Worm (Caenorhabditis elegans) whole organism, L4/young adult: ENCODE data around the gene F26G1.15.
"Not testable (repeated sequence)": the region's sequence is repeated elsewhere in the genome, so short reads cannot be mapped to it uniquely, and the experiment has no call there.

Experiments used
- W03F9.2 ChIP-seq: fragments of 150-350 bp; optimal IDR thresholded peaks from 2 replicates; lab custom pipeline; 2014; ENCODE audit warnings: missing biosample characterization, missing genetic modification characterization
- dao-5 ChIP-seq: sonication (generic microtip); optimal IDR thresholded peaks from 2 replicates; lab custom pipeline; 2016; ENCODE audit warnings: missing genotype, missing genetic modification characterization, moderate library complexity, missing compliant biosample characterization
- him-1 ChIP-seq: sonication (generic microtip); optimal IDR thresholded peaks from 2 replicates; lab custom pipeline; 2016; ENCODE audit warnings: missing genotype, missing genetic modification reagents, missing genetic modification characterization, missing compliant biosample characterization

Gene F26G1.15

DNA sequence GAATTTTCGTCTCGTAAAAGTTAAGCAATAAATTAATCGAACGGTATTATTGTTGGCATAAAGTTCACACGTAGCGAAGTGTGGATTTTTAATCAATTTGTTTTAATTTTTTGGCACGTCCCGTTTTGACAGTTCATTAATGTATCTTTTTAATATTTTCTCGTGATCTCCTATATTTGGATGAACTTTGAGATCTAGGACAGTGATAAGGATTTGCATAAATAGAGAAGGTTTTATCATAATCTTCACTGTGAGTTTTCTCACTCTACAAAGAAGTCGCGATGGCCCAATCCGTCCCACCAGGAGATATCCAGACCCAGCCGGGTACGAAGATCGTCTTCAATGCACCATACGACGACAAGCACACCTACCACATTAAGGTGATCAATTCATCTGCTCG is 35.0 kb downstream of the F26G1.15 start, which contains the start of the genes C33F10.8 and msp-40:
C33F10.8 (minus strand) TSS at position 101 of the 400 bp plus-strand sequence.
msp-40 (plus strand) TSS at position 282 of the 400 bp plus-strand sequence.
- not testable (repeated sequence) for TF ChIP-seq W03F9.2 (tag; lab: Kevin White, UChicago); dao-5 (tag; lab: Kevin White, UChicago); him-1

DNA sequence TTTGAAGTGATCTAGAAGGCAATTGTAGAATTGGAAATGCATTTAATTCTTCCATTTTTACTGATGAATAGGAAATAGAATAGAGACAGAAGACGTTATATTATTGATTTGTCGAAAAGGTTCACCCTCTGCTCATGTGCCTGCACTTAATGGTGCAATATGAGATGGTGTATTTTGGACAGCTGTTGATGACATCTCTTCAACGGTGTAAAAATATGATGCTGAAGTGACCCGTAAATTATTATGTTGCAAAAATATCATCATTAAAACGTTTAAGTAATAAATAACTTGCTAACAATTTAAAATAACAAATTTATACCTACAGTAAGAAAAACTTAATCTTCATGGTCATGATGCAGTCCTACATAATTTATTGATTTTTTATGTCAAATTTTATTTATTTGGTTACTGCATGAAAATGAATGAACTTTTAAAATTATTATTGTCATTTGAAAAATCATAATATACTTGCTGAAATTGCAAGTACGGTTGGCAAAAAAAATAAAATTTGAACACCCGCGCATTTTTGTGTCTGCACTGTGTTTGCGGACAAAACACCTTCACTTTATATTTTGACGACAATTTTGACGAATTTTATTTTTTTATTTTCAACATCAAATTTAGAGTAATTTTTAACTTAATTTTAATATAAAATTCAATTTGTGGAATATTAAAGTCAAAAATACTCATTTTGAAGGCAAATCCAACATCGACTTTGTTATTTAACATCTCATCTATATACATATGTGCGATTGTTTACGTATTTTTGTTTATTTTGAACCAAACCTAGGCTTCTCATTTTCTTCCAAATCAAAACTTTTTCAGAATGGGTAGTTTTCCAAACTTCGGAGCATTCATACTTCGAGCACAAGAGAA is 37.9 kb downstream of the F26G1.15 start, which contains the start of the genes fbxb-88 and tbck-1:
fbxb-88 (minus strand) TSS at position 151 of the 876 bp plus-strand sequence.
tbck-1 (plus strand) TSS at position 826 of the 876 bp plus-strand sequence.
- TF ChIP-seq him-1 (no peak), W03F9.2 (tag; lab: Kevin White, UChicago) (peak; percentile 35)

DNA sequence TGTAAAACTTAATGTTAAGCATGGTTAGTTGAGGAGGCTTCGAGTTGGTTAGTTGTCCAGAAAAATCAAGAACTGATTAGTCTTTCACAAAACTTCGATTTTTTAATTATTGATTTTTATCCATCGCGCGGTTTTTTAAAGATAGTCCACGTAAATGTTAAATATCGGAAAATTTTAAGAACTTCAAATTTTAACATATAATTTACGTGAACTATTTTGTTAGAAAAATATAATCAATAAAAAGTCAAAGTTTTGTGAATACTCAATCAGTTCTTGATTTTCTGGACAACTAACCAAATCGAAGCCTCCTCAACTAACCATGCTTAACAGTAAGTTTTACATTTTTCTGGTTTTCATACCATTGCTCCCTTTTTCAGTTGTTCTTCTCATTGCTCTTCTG is 44.7 kb downstream of the F26G1.15 start, which contains the start of the genes C33F10.11 and C33F10.1:
C33F10.11 (minus strand) TSS at position 101 of the 400 bp plus-strand sequence.
C33F10.1 (plus strand) TSS at position 263 of the 400 bp plus-strand sequence.
- no peak for TF ChIP-seq W03F9.2 (tag; lab: Kevin White, UChicago)
- no peak for TF ChIP-seq dao-5 (tag; lab: Kevin White, UChicago)
- TF ChIP-seq him-1, result no peak

DNA sequence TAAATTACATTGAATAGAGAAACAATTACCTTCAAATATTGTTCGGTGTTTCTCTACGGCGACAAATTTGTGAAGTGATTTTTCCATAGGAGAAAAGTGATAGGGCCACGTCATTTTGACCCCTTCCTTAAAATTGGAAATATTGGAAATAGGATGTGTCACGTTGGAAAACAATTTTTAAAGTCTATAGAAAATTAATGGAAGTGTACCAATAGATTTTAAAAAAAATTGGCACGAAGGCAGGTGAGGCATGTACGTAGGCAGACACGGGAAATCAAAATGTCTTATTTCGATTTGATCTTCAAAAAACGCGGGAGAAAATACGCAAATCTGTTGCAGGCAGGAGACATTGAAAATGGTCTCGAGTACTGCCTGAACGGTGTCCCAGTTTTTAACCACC is 47.6 kb downstream of the F26G1.15 start, which contains the start of gene C33F10.12:
C33F10.12 (minus strand) TSS at position 101 of the 400 bp plus-strand sequence.
- TF ChIP-seq W03F9.2 (tag; lab: Kevin White, UChicago) (no peak), him-1 (no peak), dao-5 (tag; lab: Kevin White, UChicago) (no peak)
